Fruit fly (Drosophila melanogaster) whole organism, pupa: ENCODE data around the gene MED6.

ENCODE experiments used
- CG10348 ChIP-seq: fragments of 200-800 bp; sonication (Bioruptor generic); IDR thresholded peaks from 2 replicates; pipeline ENCODE4 v1.3.6; 2022; ENCODE audit warnings: missing biosample characterization, missing genetic modification characterization
- CG12605 ChIP-seq: fragments of 200-800 bp; sonication (Bioruptor generic); IDR thresholded peaks from 2 replicates; pipeline ENCODE4 v1.3.6; 2022; ENCODE audit warnings: missing biosample characterization, missing genetic modification characterization
- CG13204 ChIP-seq: fragments of 200-800 bp; sonication (Bioruptor generic); optimal IDR thresholded peaks from 2 replicates; lab custom pipeline; 2018; ENCODE audit warnings: missing biosample characterization, mild to moderate bottlenecking, missing genetic modification characterization, moderate library complexity
- CG14655 ChIP-seq: fragments of 200-800 bp; sonication (Bioruptor generic); optimal IDR thresholded peaks from 3 replicates; lab custom pipeline; 2017; ENCODE audit warnings: mild to moderate bottlenecking, missing biosample characterization, missing genetic modification reagents, missing genetic modification characterization
- CG15710 ChIP-seq: fragments of 200-800 bp; sonication (Bioruptor generic); optimal IDR thresholded peaks from 2 replicates; lab custom pipeline; 2018; ENCODE audit warnings: missing biosample characterization, mild to moderate bottlenecking, missing genetic modification characterization, moderate library complexity
- CG17806 ChIP-seq: fragments of 200-800 bp; sonication (Bioruptor generic); optimal IDR thresholded peaks from 2 replicates; lab custom pipeline; 2018; ENCODE audit warnings: missing biosample characterization, mild to moderate bottlenecking, missing genetic modification characterization, moderate library complexity
- CG32121 ChIP-seq: fragments of 200-800 bp; sonication (Bioruptor generic); IDR thresholded peaks from 2 replicates; pipeline ENCODE4 v1.3.6; 2022; ENCODE audit warnings: missing biosample characterization, missing genetic modification characterization
- CG34367 ChIP-seq: fragments of 200-800 bp; sonication (Bioruptor generic); optimal IDR thresholded peaks from 2 replicates; lab custom pipeline; 2018; ENCODE audit warnings: missing biosample characterization, mild to moderate bottlenecking, missing genetic modification characterization
- CG4496 ChIP-seq: fragments of 200-800 bp; sonication (Bioruptor generic); IDR thresholded peaks from 3 replicates; pipeline ENCODE4 v1.3.6; 2022; ENCODE audit warnings: missing biosample characterization, missing genetic modification characterization
- CG8159 ChIP-seq: fragments of 200-800 bp; sonication (Bioruptor generic); optimal IDR thresholded peaks from 3 replicates; lab custom pipeline; 2018; ENCODE audit warnings: missing biosample characterization, mild to moderate bottlenecking, missing genetic modification characterization, moderate library complexity
- CG8301 ChIP-seq: fragments of 200-800 bp; sonication (Bioruptor generic); optimal IDR thresholded peaks from 2 replicates; lab custom pipeline; 2018; ENCODE audit warnings: missing biosample characterization, mild to moderate bottlenecking, missing genetic modification characterization
- CG9948 ChIP-seq: fragments of 200-800 bp; sonication (Bioruptor generic); optimal IDR thresholded peaks from 2 replicates; lab custom pipeline; 2018; ENCODE audit warnings: missing biosample characterization, mild to moderate bottlenecking, missing genetic modification characterization, moderate library complexity
- D1 ChIP-seq: fragments of 200-800 bp; sonication (Bioruptor generic); optimal IDR thresholded peaks from 2 replicates; lab custom pipeline; 2018; ENCODE audit warnings: missing biosample characterization, mild to moderate bottlenecking, missing genetic modification characterization, moderate library complexity
- EcR ChIP-seq: fragments of 200-800 bp; sonication (Bioruptor generic); optimal IDR thresholded peaks from 3 replicates; lab custom pipeline; 2019; ENCODE audit warnings: missing biosample characterization, missing genetic modification characterization, mild to moderate bottlenecking, moderate library complexity, missing genetic modification reagents
- Ets98B ChIP-seq: fragments of 200-800 bp; sonication (Bioruptor generic); IDR thresholded peaks from 2 replicates; pipeline ENCODE4 v1.3.6; 2022; ENCODE audit warnings: missing biosample characterization, missing genetic modification characterization
- Pif1A ChIP-seq: fragments of 200-800 bp; sonication (Bioruptor generic); optimal IDR thresholded peaks from 3 replicates; lab custom pipeline; 2016; ENCODE audit warnings: missing biosample characterization, missing genetic modification characterization
- Pif1B ChIP-seq: fragments of 200-800 bp; sonication (Bioruptor generic); optimal IDR thresholded peaks from 3 replicates; lab custom pipeline; 2016; ENCODE audit warnings: missing biosample characterization, missing genetic modification characterization
- Snoo ChIP-seq: fragments of 200-800 bp; sonication (Bioruptor generic); optimal IDR thresholded peaks from 3 replicates; lab custom pipeline; 2017; ENCODE audit warnings: missing biosample characterization, mild to moderate bottlenecking, missing genetic modification characterization, inconsistent platforms
- fd96Ca ChIP-seq: fragments of 200-800 bp; sonication (Bioruptor generic); IDR thresholded peaks from 3 replicates; pipeline ENCODE4 v1.3.6; 2022; ENCODE audit warnings: missing biosample characterization, missing genetic modification characterization
- gl ChIP-seq: fragments of 200-800 bp; sonication (Bioruptor generic); optimal IDR thresholded peaks from 2 replicates; lab custom pipeline; 2018; ENCODE audit warnings: missing biosample characterization, mild to moderate bottlenecking, missing genetic modification characterization
- rn ChIP-seq: fragments of 200-800 bp; sonication (Bioruptor generic); IDR thresholded peaks from 2 replicates; pipeline ENCODE4 v1.3.6; 2022; ENCODE audit warnings: missing biosample characterization, missing genetic modification characterization

The MED6 gene

DNA sequence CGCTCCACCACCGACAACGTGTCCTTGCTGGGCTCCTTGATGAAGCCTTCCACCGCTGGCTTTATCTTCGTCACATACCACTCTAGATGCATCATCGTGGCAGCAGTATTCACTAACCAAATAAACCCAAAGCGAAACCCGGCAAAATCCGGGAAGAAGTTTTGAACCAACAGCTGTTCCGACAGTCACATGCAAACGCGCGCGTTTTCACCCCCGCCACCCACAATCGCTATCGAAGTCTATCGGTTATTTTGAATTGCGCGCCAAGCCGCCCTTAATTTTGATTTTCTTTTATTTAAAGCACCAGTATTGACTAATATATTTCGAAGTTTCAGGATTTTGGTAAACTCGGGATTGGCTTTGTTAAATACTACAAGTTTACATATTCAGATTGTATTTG is 14.3 kb downstream of the MED6 start, which contains the start of gene Tti1:
TSS of gene Tti1 (minus strand) at position 200 of the 400 bp plus-strand sequence.
- TF ChIP-seq CG9948 (tag; lab: Kevin White, UChicago) (no peak), CG12605 (no peak), fd96Ca (GFP tag; lab: Robert Waterston, UW) (no peak), gl (tag; lab: Kevin White, UChicago) (no peak), CG8301 (tag; lab: Kevin White, UChicago) (no peak), CG14655 (GFP tag; lab: Kevin White, UChicago) (no peak), Pif1B (GFP tag; lab: Kevin White, UChicago) (no peak), CG10348 (no peak), CG34367 (tag; lab: Kevin White, UChicago) (no peak), CG32121 (no peak), CG13204 (GFP tag; lab: Kevin White, UChicago) (no peak), rn (GFP tag; lab: Robert Waterston, UW) (no peak), EcR (GFP tag; lab: Kevin White, UChicago) (no peak), CG17806 (no peak), Pif1A (no peak)
- TF ChIP-seq, all 21 proteins: peak for 0

DNA sequence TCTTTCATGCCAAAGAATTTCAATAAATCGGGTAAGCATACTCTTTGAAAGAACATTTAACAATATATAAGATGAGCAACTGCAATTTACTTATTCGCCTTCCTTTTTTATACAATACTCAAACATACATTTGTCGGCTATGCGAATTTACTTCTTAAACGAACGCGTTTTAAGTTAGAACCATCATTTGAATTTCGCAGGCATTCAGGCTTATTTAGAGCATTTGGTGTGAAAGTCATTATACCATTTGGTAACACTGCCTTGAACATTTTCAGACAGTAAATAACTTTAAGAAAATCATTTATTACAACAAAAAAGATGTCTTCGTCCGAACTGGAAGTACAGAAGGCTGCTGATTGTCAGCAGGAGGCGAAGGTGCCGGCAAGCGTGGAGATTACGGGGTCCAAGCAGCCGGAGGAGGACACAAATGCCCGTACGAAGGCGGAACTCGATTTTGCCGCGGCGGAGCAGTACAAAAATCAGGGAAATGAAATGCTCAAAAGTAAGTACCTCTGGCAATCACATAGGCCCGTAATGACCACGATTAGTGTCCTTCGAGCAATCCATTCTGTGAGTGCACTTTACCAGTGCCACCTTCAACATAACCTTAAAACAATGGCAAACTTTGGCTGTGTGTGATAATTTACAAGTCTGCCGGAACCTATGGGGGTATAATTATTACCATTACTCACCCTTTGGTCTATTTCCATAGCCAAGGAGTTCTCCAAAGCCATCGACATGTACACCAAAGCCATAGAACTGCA is 20.7 kb downstream of the MED6 start:
- TF ChIP-seq Pif1B (GFP tag; lab: Kevin White, UChicago) (no peak), Snoo (no peak), fd96Ca (GFP tag; lab: Robert Waterston, UW) (no peak), Ets98B (no peak), D1 (tag; lab: Kevin White, UChicago) (no peak), Pif1A (no peak), EcR (GFP tag; lab: Kevin White, UChicago) (no peak), CG8301 (tag; lab: Kevin White, UChicago) (no peak), CG32121 (no peak), CG14655 (GFP tag; lab: Kevin White, UChicago) (no peak)

DNA sequence ATGACTTTTGCATAAGTTTGCCTTT is 21.1 kb downstream of the MED6 start, which contains the start of gene PpD3:
TSS of gene PpD3 (plus strand) at position 1 of the 25 bp plus-strand sequence.
- TF ChIP-seq gl (tag; lab: Kevin White, UChicago): no peak
- TF ChIP-seq CG8159: no peak
- TF ChIP-seq CG12605: no peak
- no peak for TF ChIP-seq CG13204 (GFP tag; lab: Kevin White, UChicago)
- TF ChIP-seq Ets98B: no peak
- TF ChIP-seq CG10348: no peak
- no peak for TF ChIP-seq CG8301 (tag; lab: Kevin White, UChicago)
- no peak for TF ChIP-seq CG9948 (tag; lab: Kevin White, UChicago)
- TF ChIP-seq CG15710 (tag; lab: Kevin White, UChicago): no peak
- no peak for TF ChIP-seq CG4496 (GFP tag; lab: Robert Waterston, UW)
- TF ChIP-seq D1 (tag; lab: Kevin White, UChicago): no peak
- no peak for TF ChIP-seq Snoo

DNA sequence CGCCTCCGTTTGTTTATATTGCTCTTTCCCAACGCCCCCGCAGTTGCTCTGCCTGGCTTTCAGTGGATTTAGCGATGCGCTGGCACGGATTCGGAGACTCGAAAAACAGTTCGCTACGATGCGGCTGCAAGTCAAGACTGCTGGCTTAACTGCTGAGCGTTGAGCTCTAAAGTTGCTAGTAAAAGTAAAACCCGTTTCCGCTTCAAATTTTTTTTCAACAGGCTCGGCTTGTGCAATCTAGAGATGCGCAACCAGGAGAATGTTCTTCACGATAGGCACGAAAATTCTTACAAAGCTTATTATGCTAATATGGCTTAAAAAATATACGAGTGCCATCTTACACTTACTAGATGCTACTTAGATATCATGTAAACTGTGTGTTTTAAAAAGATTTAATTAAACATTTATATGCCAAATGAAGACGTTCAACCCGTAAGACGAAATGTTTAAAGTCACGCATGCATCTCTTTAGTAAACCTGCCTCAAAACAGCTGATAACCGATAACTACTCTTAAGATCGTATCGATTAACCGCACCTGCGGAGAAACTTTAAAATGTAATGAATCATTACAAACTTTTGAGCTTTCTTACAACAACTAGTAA is 21.4 kb downstream of the MED6 start, which contains the start of gene CG12948:
TSS of gene CG12948 (minus strand) at position 473 of the 603 bp plus-strand sequence.
- TF ChIP-seq Ets98B: peak; percentile 35; the same call in 1 of the 2 replicates
- TF ChIP-seq CG17806: peak; percentile 23
- TF ChIP-seq CG8301 (tag; lab: Kevin White, UChicago): no peak
- peak; percentile 51 for TF ChIP-seq EcR (GFP tag; lab: Kevin White, UChicago)
- TF ChIP-seq fd96Ca (GFP tag; lab: Robert Waterston, UW): peak; percentile 7; the same call in 1 of the 3 replicates
- no peak for TF ChIP-seq CG34367 (tag; lab: Kevin White, UChicago)
- peak; percentile 53 for TF ChIP-seq CG15710 (tag; lab: Kevin White, UChicago)
- peak; percentile 55 for TF ChIP-seq Snoo
- no peak for TF ChIP-seq CG10348
- TF ChIP-seq rn (GFP tag; lab: Robert Waterston, UW): no peak
- no peak for TF ChIP-seq CG12605
- TF ChIP-seq CG8159: no peak
- TF ChIP-seq CG13204 (GFP tag; lab: Kevin White, UChicago): no peak
- TF ChIP-seq gl (tag; lab: Kevin White, UChicago): peak; percentile 29
- no peak for TF ChIP-seq D1 (tag; lab: Kevin White, UChicago)
- TF ChIP-seq CG14655 (GFP tag; lab: Kevin White, UChicago): no peak
- peak; percentile 24; the same call in 1 of the 2 replicates for TF ChIP-seq CG32121
- TF ChIP-seq Pif1B (GFP tag; lab: Kevin White, UChicago): no peak
- TF ChIP-seq CG9948 (tag; lab: Kevin White, UChicago): peak; percentile 24
- no peak for TF ChIP-seq Pif1A
- TF ChIP-seq CG4496 (GFP tag; lab: Robert Waterston, UW): peak; percentile 47; the same call in 1 of the 3 replicates

DNA sequence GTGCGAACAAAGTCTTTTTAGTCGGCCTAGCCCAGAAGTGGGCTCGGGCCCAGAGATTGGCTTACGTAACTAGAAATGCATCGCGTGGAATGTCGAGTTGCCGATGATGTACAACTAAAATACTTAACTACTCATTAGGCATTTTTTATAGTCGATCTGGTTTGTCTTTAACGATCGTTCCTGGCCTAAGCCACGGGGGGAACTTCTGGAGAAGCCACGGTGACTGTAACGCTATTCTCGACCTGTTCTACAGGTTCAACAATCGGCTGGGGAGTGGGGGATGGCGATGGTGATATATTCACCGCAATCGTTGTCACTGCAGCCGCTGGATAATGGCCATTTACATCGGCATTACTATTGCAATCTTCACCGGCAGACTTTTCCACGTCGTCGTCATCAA is 22.5 kb downstream of the MED6 start, which contains the start of gene CG34409:
TSS of gene CG34409 (minus strand) at position 101 of the 400 bp plus-strand sequence.
- TF ChIP-seq EcR (GFP tag; lab: Kevin White, UChicago): peak; percentile 9
- no peak for TF ChIP-seq CG8301 (tag; lab: Kevin White, UChicago)
- no peak for TF ChIP-seq D1 (tag; lab: Kevin White, UChicago)

DNA sequence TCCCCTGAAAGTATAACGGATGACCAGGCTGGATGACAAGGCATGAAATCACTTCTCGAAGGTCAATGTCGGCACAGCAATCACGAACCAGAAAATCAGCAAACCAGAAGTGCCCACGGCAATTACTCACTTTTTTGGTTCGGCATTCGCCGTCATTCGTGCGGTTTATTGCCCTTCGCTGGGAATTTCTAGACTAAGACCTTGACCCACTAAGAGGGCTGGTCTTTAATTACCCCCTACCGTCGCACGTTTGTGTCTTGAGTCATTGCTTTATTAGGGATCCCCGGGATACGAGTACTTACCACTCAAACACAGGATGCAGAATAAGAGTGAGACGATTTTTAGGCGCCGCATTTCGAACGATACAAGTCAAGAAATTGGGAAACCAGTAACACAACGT is 23.3 kb downstream of the MED6 start:
- TF ChIP-seq fd96Ca (GFP tag; lab: Robert Waterston, UW) (no peak), EcR (GFP tag; lab: Kevin White, UChicago) (peak; percentile 76)
- TF ChIP-seq, all 21 proteins: peak for 1
